Worm (Caenorhabditis elegans) whole organism, L2 larva: ENCODE results near the gene ant-1.4.

Experiments used
- R02D3.7 ChIP-seq: fragments of 150-350 bp; optimal IDR thresholded peaks from 2 replicates; lab custom pipeline; 2014; ENCODE audit warnings: missing biosample characterization, missing genetic modification characterization
- ZK546.5 ChIP-seq: sonication (generic microtip); optimal IDR thresholded peaks from 2 replicates; lab custom pipeline; 2017; ENCODE audit warnings: missing biosample characterization, missing genetic modification characterization
- ama-1 ChIP-seq: fragments of 150-350 bp; optimal IDR thresholded peaks from 2 replicates; lab custom pipeline; 2018; ENCODE audit warnings: inconsistent platforms
- blmp-1 ChIP-seq: sonication (generic microtip); optimal IDR thresholded peaks from 2 replicates; lab custom pipeline; 2017; ENCODE audit warnings: missing genetic modification characterization, mild to moderate bottlenecking, missing compliant biosample characterization, antibody characterized with exemption, moderate library complexity; ENCODE audit not compliant: insufficient read depth
- ceh-82 ChIP-seq: fragments of 150-350 bp; optimal IDR thresholded peaks from 2 replicates; lab custom pipeline; 2014; ENCODE audit warnings: missing biosample characterization, missing genetic modification characterization
- crh-2 ChIP-seq: sonication (generic microtip); optimal IDR thresholded peaks from 2 replicates; lab custom pipeline; 2017; ENCODE audit warnings: missing biosample characterization, missing genetic modification characterization
- egl-27 ChIP-seq: sonication (generic microtip); optimal IDR thresholded peaks from 3 replicates; lab custom pipeline; 2017; ENCODE audit warnings: missing biosample characterization, missing genetic modification reagents, missing genetic modification characterization
- gmeb-1 ChIP-seq: fragments of 150-350 bp; optimal IDR thresholded peaks from 2 replicates; lab custom pipeline; 2014; ENCODE audit warnings: missing biosample characterization, missing genetic modification characterization
- lin-11 ChIP-seq: fragments of 150-350 bp; sonication (generic microtip); optimal IDR thresholded peaks from 2 replicates; lab custom pipeline; 2014; ENCODE audit warnings: missing biosample characterization, missing genetic modification characterization, inconsistent platforms, mixed read lengths
- lin-39 ChIP-seq: fragments of 150-350 bp; optimal IDR thresholded peaks from 2 replicates; lab custom pipeline; 2014; ENCODE audit warnings: missing biosample characterization, missing genetic modification reagents, missing genetic modification characterization
- mab-5 ChIP-seq: fragments of 150-350 bp; optimal IDR thresholded peaks from 2 replicates; lab custom pipeline; 2014; ENCODE audit warnings: missing biosample characterization, missing genetic modification characterization
- mbf-1 ChIP-seq: sonication (generic microtip); optimal IDR thresholded peaks from 2 replicates; lab custom pipeline; 2017; ENCODE audit warnings: missing biosample characterization, missing genetic modification characterization
- mdl-1 ChIP-seq, 2 experiments: fragments of 150-350 bp in 1 of 2; sonication (generic microtip) in 1 of 2; optimal IDR thresholded peaks; 2 replicates each; lab custom pipeline; 2017; ENCODE audit warnings: missing biosample characterization in 2 of 2, missing genetic modification characterization in 2 of 2
- nhr-10 ChIP-seq: sonication (generic microtip); optimal IDR thresholded peaks from 2 replicates; lab custom pipeline; 2017; ENCODE audit warnings: missing biosample characterization, missing genetic modification characterization
- nhr-11 ChIP-seq: fragments of 150-350 bp; optimal IDR thresholded peaks from 2 replicates; lab custom pipeline; 2014; ENCODE audit warnings: missing biosample characterization, missing genetic modification characterization
- nhr-12 ChIP-seq: fragments of 150-350 bp; optimal IDR thresholded peaks from 2 replicates; lab custom pipeline; 2014; ENCODE audit warnings: missing biosample characterization, missing genetic modification characterization
- nhr-21 ChIP-seq: fragments of 150-350 bp; optimal IDR thresholded peaks from 2 replicates; lab custom pipeline; 2014; ENCODE audit warnings: missing biosample characterization, missing genetic modification characterization
- nhr-23 ChIP-seq: fragments of 150-350 bp; optimal IDR thresholded peaks from 2 replicates; lab custom pipeline; 2014; ENCODE audit warnings: missing biosample characterization, missing genetic modification reagents, missing genetic modification characterization
- nhr-237 ChIP-seq: fragments of 150-350 bp; optimal IDR thresholded peaks from 2 replicates; lab custom pipeline; 2014; ENCODE audit warnings: missing biosample characterization, missing genetic modification characterization
- nhr-25 ChIP-seq: fragments of 150-350 bp; sonication (generic microtip); optimal IDR thresholded peaks from 3 replicates; lab custom pipeline; 2014; ENCODE audit warnings: missing biosample characterization, missing genetic modification characterization
- nhr-77 ChIP-seq: fragments of 150-350 bp; optimal IDR thresholded peaks from 2 replicates; lab custom pipeline; 2014; ENCODE audit warnings: missing biosample characterization, missing genetic modification characterization
- sem-4 ChIP-seq: fragments of 150-350 bp; optimal IDR thresholded peaks from 2 replicates; lab custom pipeline; 2014; ENCODE audit warnings: missing biosample characterization, missing genetic modification reagents, missing genetic modification characterization
- sma-3 ChIP-seq: sonication (generic microtip); optimal IDR thresholded peaks from 2 replicates; lab custom pipeline; 2016; ENCODE audit warnings: missing genetic modification reagents, missing genetic modification characterization, missing compliant biosample characterization
- sma-9 ChIP-seq, 2 experiments: fragments of 150-350 bp in 1 of 2; sonication (generic microtip) in 1 of 2; optimal IDR thresholded peaks; 2 replicates each; lab custom pipeline; 2014 to 2016; ENCODE audit warnings: missing genetic modification characterization in 2 of 2, mild to moderate bottlenecking in 1 of 2, missing biosample characterization in 1 of 2, missing compliant biosample characterization in 1 of 2, missing genetic modification reagents in 1 of 2, moderate library complexity in 1 of 2
- unc-39 ChIP-seq: fragments of 150-350 bp; optimal IDR thresholded peaks from 2 replicates; lab custom pipeline; 2014; ENCODE audit warnings: missing biosample characterization, missing genetic modification characterization
- unc-55 ChIP-seq: fragments of 150-350 bp; sonication (generic microtip); optimal IDR thresholded peaks from 3 replicates; lab custom pipeline; 2014; ENCODE audit warnings: missing biosample characterization, missing genetic modification reagents, missing genetic modification characterization
- unc-62 ChIP-seq: fragments of 150-350 bp; optimal IDR thresholded peaks from 2 replicates; lab custom pipeline; 2014; ENCODE audit warnings: missing biosample characterization, missing genetic modification reagents, missing genetic modification characterization
- zag-1 ChIP-seq: fragments of 150-350 bp; optimal IDR thresholded peaks from 2 replicates; lab custom pipeline; 2014; ENCODE audit warnings: missing biosample characterization, missing genetic modification characterization
- ztf-4 ChIP-seq: fragments of 150-350 bp; optimal IDR thresholded peaks from 2 replicates; lab custom pipeline; 2014; ENCODE audit warnings: missing biosample characterization, missing genetic modification characterization

Gene ant-1.4

DNA sequence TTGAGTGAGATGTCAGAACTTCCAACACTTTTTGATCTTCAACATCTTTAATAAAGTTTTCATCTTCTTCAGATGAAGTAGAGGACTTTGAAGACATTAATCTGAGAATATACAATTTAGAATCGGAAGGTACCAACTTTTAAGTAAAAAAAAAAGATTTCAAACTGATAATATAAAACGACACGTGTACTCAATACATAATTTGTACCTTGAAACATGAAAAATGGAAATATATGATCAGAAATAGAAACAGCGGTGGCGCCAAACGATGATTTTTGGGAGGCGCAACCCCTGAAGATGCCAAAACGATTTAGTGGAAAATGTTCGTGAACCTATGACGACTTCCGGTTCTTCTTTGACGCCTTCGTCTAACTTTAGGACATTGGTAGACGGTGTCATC is 12.4 kb upstream of the ant-1.4 start, which contains the start of gene oat-1:
oat-1 (minus strand) TSS at position 101 of the 400 bp plus-strand sequence.
- no peak for TF ChIP-seq nhr-10 (tag; lab: Kevin White, UChicago)
- TF ChIP-seq ceh-82 (tag; lab: Kevin White, UChicago) = no peak

DNA sequence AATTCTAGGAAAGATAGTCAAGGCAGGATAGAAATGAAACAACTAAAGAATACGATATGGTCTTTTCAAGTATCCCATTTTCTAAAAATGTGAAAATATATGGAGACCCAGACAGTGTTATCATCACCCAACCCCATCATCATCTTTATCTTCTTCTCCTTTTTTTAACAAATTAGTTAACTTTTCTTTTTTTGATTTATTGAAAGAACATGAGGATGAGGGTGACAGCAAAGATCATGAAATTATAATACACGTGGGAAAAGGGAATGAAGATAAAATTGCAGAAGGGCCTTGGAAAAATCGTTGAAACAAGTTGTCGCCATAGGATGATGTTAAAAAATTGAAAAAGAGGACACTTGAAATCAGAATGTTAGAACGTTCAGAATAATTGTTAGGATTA is 4.1 kb upstream of the ant-1.4 start:
- TF ChIP-seq mdl-1 (tag; optimal IDR thresholded peaks at IDR 0.05; lab: Kevin White, UChicago) (peak in 1 of 2 experiments; percentile 6), crh-2 (tag; lab: Kevin White, UChicago) (peak; percentile 20), sma-9 (GFP tag; optimal IDR thresholded peaks at IDR 0.05; lab: Kevin White, UChicago) (peak; percentile 28), sma-9 (tag; optimal IDR thresholded peaks at IDR 0.05; lab: Kevin White, UChicago) (no peak), nhr-25 (tag; lab: Kevin White, UChicago) (peak; percentile 62), blmp-1 (tag; lab: Kevin White, UChicago) (peak; percentile 39), mbf-1 (no peak)

DNA sequence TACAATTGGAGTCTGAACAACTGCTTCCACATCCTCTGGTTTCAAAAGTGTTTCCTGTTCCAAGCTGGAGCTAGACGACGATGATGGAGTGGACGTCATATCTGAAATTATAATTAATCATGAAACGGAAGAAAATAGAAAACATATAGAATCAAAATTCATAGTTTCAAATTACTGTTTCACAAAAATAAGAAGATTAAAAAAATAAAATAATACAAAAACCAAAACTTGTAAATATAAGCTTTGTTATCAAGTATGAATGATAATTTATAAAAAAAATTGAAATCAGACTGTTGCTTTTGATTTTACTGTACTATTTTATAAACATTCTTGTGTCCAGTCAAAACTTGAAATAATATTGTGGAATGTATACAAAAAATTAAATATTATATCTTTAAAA is 3.6 kb upstream of the ant-1.4 start, which contains the start of gene str-176:
str-176 (minus strand) TSS at position 101 of the 400 bp plus-strand sequence.
- TF ChIP-seq crh-2 (tag; lab: Kevin White, UChicago) (no peak), ztf-4 (tag; lab: Kevin White, UChicago) (no peak), unc-62 (no peak), R02D3.7 (tag; lab: Kevin White, UChicago) (no peak), sem-4 (no peak), mab-5 (tag; lab: Kevin White, UChicago) (no peak), egl-27 (tag; lab: Kevin White, UChicago) (no peak), nhr-21 (no peak), unc-39 (tag; lab: Kevin White, UChicago) (no peak), nhr-10 (tag; lab: Kevin White, UChicago) (no peak), ZK546.5 (tag; lab: Kevin White, UChicago) (no peak)

DNA sequence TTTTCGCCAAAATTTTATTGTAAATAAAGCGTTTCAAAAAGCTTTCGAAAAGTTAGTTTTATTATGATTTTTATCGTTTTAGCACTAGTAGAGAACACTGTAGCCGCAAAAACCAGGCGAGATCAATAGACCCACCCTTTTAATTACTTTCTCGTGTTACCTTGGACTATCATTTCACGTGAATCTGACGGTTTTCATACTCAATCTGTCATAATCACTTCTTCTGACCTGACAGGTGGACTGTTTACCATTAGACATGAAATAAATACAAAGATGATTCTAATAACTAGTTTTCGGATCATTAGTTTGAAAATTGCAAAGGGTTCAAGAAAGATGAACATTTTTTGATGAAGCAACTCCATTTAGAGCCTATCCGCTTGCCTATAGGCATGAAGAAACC is 3.0 kb upstream of the ant-1.4 start:
- TF ChIP-seq nhr-77 (no peak), nhr-23 (tag; lab: Kevin White, UChicago) (no peak), mab-5 (tag; lab: Kevin White, UChicago) (peak; percentile 27), sma-3 (GFP tag; lab: Kevin White, UChicago) (peak; percentile 44), ama-1 (no peak), nhr-237 (no peak), blmp-1 (tag; lab: Kevin White, UChicago) (peak; percentile 55), sem-4 (no peak), mdl-1 (tag; optimal IDR thresholded peaks at IDR 0.05; lab: Kevin White, UChicago) (peak in 1 of 2 experiments; percentile 12), sma-9 (GFP tag; optimal IDR thresholded peaks at IDR 0.05; lab: Kevin White, UChicago) (peak; percentile 78), sma-9 (tag; optimal IDR thresholded peaks at IDR 0.05; lab: Kevin White, UChicago) (no peak), ztf-4 (tag; lab: Kevin White, UChicago) (no peak), nhr-12 (no peak), crh-2 (tag; lab: Kevin White, UChicago) (peak; percentile 14), nhr-25 (tag; lab: Kevin White, UChicago) (peak; percentile 71), lin-39 (no peak), nhr-21 (peak; percentile 57)

DNA sequence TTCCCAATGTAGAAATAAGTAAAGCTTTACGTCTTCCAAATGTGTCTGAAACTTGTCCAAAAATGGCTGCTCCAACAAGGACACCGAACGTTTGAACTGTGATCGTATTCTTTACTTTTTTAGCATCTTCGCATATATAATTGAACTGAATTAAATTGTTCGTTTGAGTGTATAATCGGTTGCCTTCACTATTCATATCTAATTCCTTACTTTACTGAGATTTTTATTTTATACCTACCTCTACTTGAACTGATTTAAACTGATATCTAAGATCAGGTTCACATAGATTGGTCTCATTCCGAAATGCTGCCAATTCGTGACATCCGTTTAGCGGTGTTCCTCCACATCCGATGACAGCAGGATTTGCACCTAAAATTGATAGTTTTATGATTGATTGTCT is 2.3 kb upstream of the ant-1.4 start:
- no peak for TF ChIP-seq unc-55 (GFP tag; lab: Kevin White, UChicago)

DNA sequence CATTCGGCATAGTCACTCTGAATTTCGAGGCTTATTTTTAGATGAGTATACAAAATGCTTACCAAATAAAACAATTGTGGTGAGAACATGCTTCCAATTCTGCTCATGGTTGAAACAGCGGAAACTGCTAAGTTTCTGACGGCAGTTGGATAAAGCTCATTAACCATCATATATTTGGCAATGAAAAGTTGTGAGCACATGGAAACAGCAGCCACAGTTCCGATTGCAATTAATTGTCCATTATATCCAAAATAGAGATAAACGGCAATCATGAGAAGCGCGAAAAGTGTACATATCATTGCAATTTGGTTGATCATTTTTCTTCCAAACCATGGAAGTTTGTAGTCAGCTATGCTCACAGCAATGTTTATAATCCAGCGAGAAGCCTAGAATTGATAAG is 1.1 kb upstream of the ant-1.4 start:
- TF ChIP-seq nhr-25 (tag; lab: Kevin White, UChicago) (no peak), zag-1 (tag; lab: Kevin White, UChicago) (no peak), mdl-1 (tag; optimal IDR thresholded peaks at IDR 0.05; lab: Kevin White, UChicago) (no peak), ztf-4 (tag; lab: Kevin White, UChicago) (no peak)

DNA sequence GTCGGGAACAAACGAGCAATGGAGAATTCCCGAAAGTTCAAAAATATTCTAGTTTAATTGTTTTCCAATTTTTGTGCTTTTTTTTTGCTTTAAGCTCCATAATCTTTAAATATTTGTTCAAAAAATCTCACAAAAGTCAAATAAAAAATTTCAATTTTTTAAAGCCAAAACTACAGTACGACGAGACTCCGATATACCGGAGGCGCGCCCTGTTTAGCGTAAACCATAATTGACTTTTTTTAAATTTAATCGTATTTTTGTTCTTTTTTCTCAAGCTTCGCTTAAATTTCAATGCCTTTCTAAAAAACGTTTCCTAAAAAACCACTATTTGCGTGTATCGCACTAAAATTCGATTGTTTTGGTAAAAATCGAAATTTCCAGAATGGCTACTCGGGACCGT is 3.2 kb downstream of the ant-1.4 start, which contains the start of gene syx-4:
syx-4 (plus strand) TSS at position 382 of the 400 bp plus-strand sequence.
- no peak for TF ChIP-seq nhr-11 (tag; lab: Kevin White, UChicago)
- TF ChIP-seq ZK546.5 (tag; lab: Kevin White, UChicago) = no peak
- no peak for TF ChIP-seq gmeb-1 (tag; lab: Kevin White, UChicago)
- TF ChIP-seq lin-11 (tag; lab: Kevin White, UChicago) = no peak
- TF ChIP-seq, all 48 proteins: peak for 0
